Fruit fly (Drosophila melanogaster): Measurements from ENCODE around the gene Taf9.
A peak's percentile ranks its signal among the peaks of the same experiment; 100 is the strongest.

Taf9 gene

DNA sequence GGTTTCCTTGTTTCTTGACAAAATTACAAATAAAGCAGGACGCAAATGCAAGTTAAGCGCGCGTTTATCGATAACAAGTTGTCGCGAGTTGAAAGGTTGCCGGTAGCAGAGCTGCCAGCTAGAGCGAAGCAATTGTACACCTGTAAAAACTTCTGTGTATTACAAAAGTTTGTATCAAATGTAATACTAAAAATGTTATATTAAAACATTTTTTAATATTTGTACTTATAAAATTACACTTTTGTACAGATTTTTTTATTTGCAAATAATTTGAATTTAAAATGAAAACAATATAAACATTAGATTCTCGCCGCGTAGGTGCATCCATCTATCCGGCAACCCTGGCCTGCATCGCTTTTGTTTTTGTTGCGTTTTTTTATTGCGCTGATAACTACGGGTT is 2.7 kb downstream of the Taf9 start, which contains the start of the genes CG8142 and Ucp4A:
CG8142 (minus strand) TSS at position 82 of the 400 bp plus-strand sequence.
Ucp4A (plus strand) TSS at position 327 of the 400 bp plus-strand sequence.
- TF ChIP-seq CG8281 (tag; optimal IDR thresholded peaks at IDR 0.05) (peak; percentile 66), CG1647 (GFP tag; optimal IDR thresholded peaks at IDR 0.05) (peak; percentile 65), CG17186 (GFP tag; optimal IDR thresholded peaks at IDR 0.05) (peak; percentile 45), bcd (GFP tag; optimal IDR thresholded peaks at IDR 0.05) (peak; percentile 93), Hey (tag; optimal IDR thresholded peaks at IDR 0.05) (no peak), CG6254 (GFP tag; optimal IDR thresholded peaks at IDR 0.05) (peak; percentile 79), insv (GFP tag; optimal IDR thresholded peaks at IDR 0.05) (peak in 1 of 2 experiments; percentile 56), crc (GFP tag; optimal IDR thresholded peaks at IDR 0.05) (no peak), da (GFP tag; optimal IDR thresholded peaks at IDR 0.05) (peak; percentile 8), Poxn (GFP tag; IDR thresholded peaks at IDR 0.05) (peak; percentile 84), HLHmδ (GFP tag; optimal IDR thresholded peaks at IDR 0.05) (no peak), al (GFP tag; IDR thresholded peaks at IDR 0.05) (peak; percentile 93), Antp (GFP tag; optimal IDR thresholded peaks at IDR 0.05) (peak; percentile 51), schlank (tag; optimal IDR thresholded peaks at IDR 0.05) (peak; percentile 51), mld (GFP tag; IDR thresholded peaks at IDR 0.05; ENCODE audit: partially characterized antibody) (no peak), CG10147 (GFP tag; optimal IDR thresholded peaks at IDR 0.05) (peak; percentile 79), CG14965 (GFP tag; optimal IDR thresholded peaks at IDR 0.05; ENCODE audit: borderline replicate concordance) (no peak), sima (GFP tag; optimal IDR thresholded peaks at IDR 0.05) (no peak), ci (GFP tag; IDR thresholded peaks at IDR 0.05) (peak; percentile 93), ewg (GFP tag; optimal IDR thresholded peaks at IDR 0.05) (peak; percentile 72), CG7372 (GFP tag; IDR thresholded peaks at IDR 0.05) (peak; percentile 96), amos (GFP tag; IDR thresholded peaks at IDR 0.05; ENCODE audit: partially characterized antibody) (peak; percentile 17; the same call in 1 of the 2 replicates), ssp (GFP tag; IDR thresholded peaks at IDR 0.05) (peak; percentile 93), slbo (GFP tag; IDR thresholded peaks at IDR 0.05) (peak; percentile 98), Dp (GFP tag; optimal IDR thresholded peaks at IDR 0.05) (peak; percentile 71), CG18599 (GFP tag; optimal IDR thresholded peaks at IDR 0.05) (peak; percentile 93), CG15514 (GFP tag; optimal IDR thresholded peaks at IDR 0.05) (peak; percentile 85), CG34376 (GFP tag; optimal IDR thresholded peaks at IDR 0.05) (peak; percentile 75), ken (GFP tag; IDR thresholded peaks at IDR 0.05) (peak; percentile 93), Myb (GFP tag; optimal IDR thresholded peaks at IDR 0.05) (peak; percentile 23), CG1603 (tag; optimal IDR thresholded peaks at IDR 0.05) (peak; percentile 47), ttk (GFP tag; IDR thresholded peaks at IDR 0.05) (peak; percentile 97), pita (GFP tag; optimal IDR thresholded peaks at IDR 0.05) (no peak), CG9932 (GFP tag; IDR thresholded peaks at IDR 0.05) (peak; percentile 96), dati (GFP tag; IDR thresholded peaks at IDR 0.05) (peak; percentile 68), Fer3 (tag; optimal IDR thresholded peaks at IDR 0.05) (peak; percentile 92), chm (GFP tag; IDR thresholded peaks at IDR 0.05) (peak; percentile 83), dimm (GFP tag; IDR thresholded peaks at IDR 0.05) (peak; percentile 76), CG33213 (GFP tag; optimal IDR thresholded peaks at IDR 0.05) (peak; percentile 28), CG12236 (GFP tag; optimal IDR thresholded peaks at IDR 0.05) (no peak), Hsf (GFP tag; optimal IDR thresholded peaks at IDR 0.05) (peak; percentile 83), CG13296 (GFP tag; optimal IDR thresholded peaks at IDR 0.05) (peak; percentile 91), CG11723 (GFP tag; optimal IDR thresholded peaks at IDR 0.05) (peak; percentile 66), CG8290 (GFP tag; optimal IDR thresholded peaks at IDR 0.05) (peak; percentile 69), CG8290 (tag; optimal IDR thresholded peaks at IDR 0.05) (peak in 1 of 2 experiments; percentile 5), CG15073 (GFP tag; optimal IDR thresholded peaks at IDR 0.05) (peak; percentile 53), Dref (GFP tag; IDR thresholded peaks at IDR 0.05) (peak; percentile 70), CG8944 (GFP tag; optimal IDR thresholded peaks at IDR 0.05) (peak; percentile 47), HmgD (GFP tag; optimal IDR thresholded peaks at IDR 0.05) (no peak), sisA (GFP tag; IDR thresholded peaks at IDR 0.05) (peak; percentile 95), NFAT (GFP tag; IDR thresholded peaks at IDR 0.05) (peak; percentile 91), Mes4 (GFP tag; optimal IDR thresholded peaks at IDR 0.05) (peak; percentile 7)

Measured in whole organism, embryonic.